Worm (Caenorhabditis elegans) whole organism, mixed stage, embryonic: Measurements from ENCODE around the gene nep-6.

ENCODE experiments used
- M03D4.4 ChIP-seq: sonication (generic microtip); optimal IDR thresholded peaks from 2 replicates; lab custom pipeline; 2017; ENCODE audit warnings: mild to moderate bottlenecking, missing genetic modification characterization, missing compliant biosample characterization
- bed-3 ChIP-seq: fragments of 200-800 bp; sonication (Bioruptor generic); optimal IDR thresholded peaks from 3 replicates; lab custom pipeline; 2018; ENCODE audit warnings: mild to moderate bottlenecking, missing genetic modification characterization, moderate library complexity, missing compliant biosample characterization
- ceh-43 ChIP-seq: fragments of 200-800 bp; sonication (Bioruptor generic); optimal IDR thresholded peaks from 2 replicates; lab custom pipeline; 2018; ENCODE audit warnings: mild to moderate bottlenecking, missing genetic modification characterization, moderate library complexity, missing compliant biosample characterization
- ceh-83 ChIP-seq: fragments of 200-800 bp; sonication (Bioruptor generic); optimal IDR thresholded peaks from 2 replicates; lab custom pipeline; 2018; ENCODE audit warnings: mild to moderate bottlenecking, missing genetic modification characterization, missing compliant biosample characterization
- ces-1 ChIP-seq: fragments of 150-350 bp; optimal IDR thresholded peaks from 2 replicates; lab custom pipeline; 2014; ENCODE audit warnings: missing biosample characterization, missing genetic modification reagents, missing genetic modification characterization
- cnd-1 ChIP-seq: fragments of 200-800 bp; sonication (Bioruptor generic); optimal IDR thresholded peaks from 2 replicates; lab custom pipeline; 2018; ENCODE audit warnings: mild to moderate bottlenecking, missing genetic modification characterization, missing compliant biosample characterization
- drap-1 ChIP-seq: fragments of 200-800 bp; sonication (Bioruptor generic); optimal IDR thresholded peaks from 3 replicates; lab custom pipeline; 2018; ENCODE audit warnings: mild to moderate bottlenecking, missing genetic modification characterization, missing compliant biosample characterization
- elt-1 ChIP-seq: sonication (generic microtip); optimal IDR thresholded peaks from 2 replicates; lab custom pipeline; 2017; ENCODE audit warnings: missing genetic modification characterization, mild to moderate bottlenecking, missing compliant biosample characterization, antibody characterized with exemption, moderate library complexity, borderline replicate concordance; ENCODE audit not compliant: insufficient read depth
- elt-3 ChIP-seq: fragments of 150-350 bp; optimal IDR thresholded peaks from 2 replicates; lab custom pipeline; 2014; ENCODE audit warnings: missing biosample characterization, missing genetic modification characterization
- flh-1 ChIP-seq: fragments of 200-800 bp; sonication (Bioruptor generic); optimal IDR thresholded peaks from 2 replicates; lab custom pipeline; 2018; ENCODE audit warnings: mild to moderate bottlenecking, missing genetic modification characterization, moderate library complexity, missing compliant biosample characterization
- ham-2 ChIP-seq: fragments of 200-800 bp; sonication (Bioruptor generic); optimal IDR thresholded peaks from 2 replicates; lab custom pipeline; 2018; ENCODE audit warnings: mild to moderate bottlenecking, missing genetic modification characterization, missing compliant biosample characterization
- hlh-1 ChIP-seq: fragments of 150-350 bp; optimal IDR thresholded peaks from 2 replicates; lab custom pipeline; 2014; ENCODE audit warnings: missing biosample characterization, missing genetic modification reagents, missing genetic modification characterization
- lin-32 ChIP-seq: fragments of 200-800 bp; sonication (Bioruptor generic); optimal IDR thresholded peaks from 2 replicates; lab custom pipeline; 2018; ENCODE audit warnings: mild to moderate bottlenecking, missing genetic modification characterization, missing compliant biosample characterization
- mab-5 ChIP-seq: fragments of 150-350 bp; optimal IDR thresholded peaks from 2 replicates; lab custom pipeline; 2014; ENCODE audit warnings: missing biosample characterization, missing genetic modification characterization
- nhr-12 ChIP-seq: fragments of 150-350 bp; optimal IDR thresholded peaks from 2 replicates; lab custom pipeline; 2014; ENCODE audit warnings: missing biosample characterization, missing genetic modification characterization
- nhr-2 ChIP-seq: fragments of 150-350 bp; optimal IDR thresholded peaks from 2 replicates; lab custom pipeline; 2014; ENCODE audit warnings: missing biosample characterization, missing genetic modification characterization
- nhr-237 ChIP-seq: fragments of 150-350 bp; optimal IDR thresholded peaks from 2 replicates; lab custom pipeline; 2014; ENCODE audit warnings: missing biosample characterization, missing genetic modification characterization
- nhr-28 ChIP-seq: fragments of 150-350 bp; optimal IDR thresholded peaks from 2 replicates; lab custom pipeline; 2014; ENCODE audit warnings: missing biosample characterization, missing genetic modification characterization
- nhr-76 ChIP-seq: sonication (generic microtip); optimal IDR thresholded peaks from 2 replicates; lab custom pipeline; 2017; ENCODE audit warnings: missing biosample characterization, missing genetic modification characterization
- pha-4 ChIP-seq: fragments of 150-350 bp; optimal IDR thresholded peaks from 2 replicates; lab custom pipeline; 2018; ENCODE audit warnings: missing biosample characterization, missing genetic modification reagents, missing genetic modification characterization
- sem-2 ChIP-seq: fragments of 200-800 bp; sonication (Bioruptor generic); optimal IDR thresholded peaks from 2 replicates; lab custom pipeline; 2018; ENCODE audit warnings: mild to moderate bottlenecking, missing genetic modification characterization, missing compliant biosample characterization
- snpc-4 ChIP-seq: fragments of 150-350 bp; optimal IDR thresholded peaks from 2 replicates; lab custom pipeline; 2014; ENCODE audit warnings: missing biosample characterization, missing genetic modification characterization
- sptf-1 ChIP-seq: sonication (generic microtip); optimal IDR thresholded peaks from 2 replicates; lab custom pipeline; 2017; ENCODE audit warnings: mild to moderate bottlenecking, missing genetic modification characterization, moderate library complexity, missing compliant biosample characterization
- tbx-8 ChIP-seq: fragments of 200-800 bp; sonication (Bioruptor generic); optimal IDR thresholded peaks from 2 replicates; lab custom pipeline; 2018; ENCODE audit warnings: mild to moderate bottlenecking, missing genetic modification characterization, moderate library complexity, missing compliant biosample characterization
- unc-120 ChIP-seq: sonication (generic microtip); optimal IDR thresholded peaks from 2 replicates; lab custom pipeline; 2017; ENCODE audit warnings: missing genetic modification characterization, missing compliant biosample characterization; ENCODE audit not compliant: poor library complexity, severe bottlenecking
- unc-39 ChIP-seq: fragments of 150-350 bp; optimal IDR thresholded peaks from 2 replicates; lab custom pipeline; 2014; ENCODE audit warnings: missing biosample characterization, missing genetic modification characterization
- unc-62 ChIP-seq: fragments of 150-350 bp; optimal IDR thresholded peaks from 2 replicates; lab custom pipeline; 2014; ENCODE audit warnings: missing biosample characterization, missing genetic modification reagents, missing genetic modification characterization
- zip-8 ChIP-seq: fragments of 150-350 bp; optimal IDR thresholded peaks from 2 replicates; lab custom pipeline; 2014; ENCODE audit warnings: missing biosample characterization, missing genetic modification characterization
- ztf-11 ChIP-seq: fragments of 150-350 bp; optimal IDR thresholded peaks from 2 replicates; lab custom pipeline; 2014; ENCODE audit warnings: missing biosample characterization, missing genetic modification characterization

nep-6 gene

ce11 chrII:3374779-3375178, 41.8 kb upstream of the nep-6 start, which contains the start of gene bath-10:
Gene bath-10 (plus strand): TSS chrII:3375079.
- TF ChIP-seq cnd-1 (tag; lab: Kevin White, UChicago): no peak
- peak; percentile 22 for TF ChIP-seq nhr-2 (tag; lab: Kevin White, UChicago)

- TF ChIP-seq lin-32: no peak
- no peak for TF ChIP-seq flh-1
- no peak for TF ChIP-seq ceh-43
- no peak for TF ChIP-seq sptf-1 (tag; lab: Kevin White, UChicago)
- no peak for TF ChIP-seq unc-62
- TF ChIP-seq drap-1 (GFP tag; lab: Kevin White, UChicago): no peak
- TF ChIP-seq cnd-1 (tag; lab: Kevin White, UChicago): no peak
- TF ChIP-seq hlh-1 (tag; lab: Kevin White, UChicago): no peak
- no peak for TF ChIP-seq zip-8
- TF ChIP-seq tbx-8 (GFP tag; lab: Kevin White, UChicago): no peak
- no peak for TF ChIP-seq sem-2 (GFP tag; lab: Kevin White, UChicago)
These were observed 41.3 kb upstream of the nep-6 start for ce11 chrII:3375302-3375701.

ce11 chrII:3376789-3377188, 39.8 kb upstream of the nep-6 start, which contains the start of gene bath-9:
Gene bath-9 (plus strand): TSS chrII:3377089.
- no peak for TF ChIP-seq ceh-43
- TF ChIP-seq nhr-2 (tag; lab: Kevin White, UChicago): peak; percentile 8

ce11 chrII:3378275-3378674, 38.4 kb upstream of the nep-6 start, which contains the start of gene Y49F6C.2:
Gene Y49F6C.2 (plus strand): TSS chrII:3378575.
- TF ChIP-seq M03D4.4 (no peak), ztf-11 (tag; lab: Kevin White, UChicago) (no peak), flh-1 (no peak), pha-4 (tag; lab: Kevin White, UChicago) (no peak), ham-2 (no peak), ces-1 (GFP tag; lab: Kevin White, UChicago) (no peak), lin-32 (no peak), ceh-83 (no peak), nhr-76 (tag; lab: Kevin White, UChicago) (no peak), nhr-237 (tag; lab: Kevin White, UChicago) (no peak), mab-5 (no peak), bed-3 (no peak)
- TF ChIP-seq, all 35 proteins: peak for 0

- no peak for TF ChIP-seq zip-8
- no peak for TF ChIP-seq M03D4.4
- TF ChIP-seq nhr-28 (tag; lab: Kevin White, UChicago): no peak
- no peak for TF ChIP-seq flh-1
- TF ChIP-seq elt-1 (tag; lab: Kevin White, UChicago): no peak
- no peak for TF ChIP-seq sem-2 (GFP tag; lab: Kevin White, UChicago)
- TF ChIP-seq mab-5: no peak
- TF ChIP-seq unc-39 (tag; lab: Kevin White, UChicago): no peak
- no peak for TF ChIP-seq nhr-12 (tag; lab: Kevin White, UChicago)
- no peak for TF ChIP-seq ces-1 (GFP tag; lab: Kevin White, UChicago)
- no peak for TF ChIP-seq pha-4 (tag; lab: Kevin White, UChicago)
- TF ChIP-seq nhr-2 (tag; lab: Kevin White, UChicago): no peak
- no peak for TF ChIP-seq snpc-4 (tag; lab: Kevin White, UChicago)
- TF ChIP-seq unc-62: no peak
- TF ChIP-seq ham-2: no peak
- no peak for TF ChIP-seq hlh-1 (tag; lab: Kevin White, UChicago)
- TF ChIP-seq ztf-11 (tag; lab: Kevin White, UChicago): no peak
These were observed 35.1 kb upstream of the nep-6 start, which contains the start of gene T06D4.1 for ce11 chrII:3381510-3381909. Gene T06D4.1 (plus strand): TSS chrII:3381830.

- no peak for TF ChIP-seq bed-3
- TF ChIP-seq flh-1: no peak
- TF ChIP-seq ztf-11 (tag; lab: Kevin White, UChicago): no peak
- no peak for TF ChIP-seq drap-1 (GFP tag; lab: Kevin White, UChicago)
- TF ChIP-seq tbx-8 (GFP tag; lab: Kevin White, UChicago): no peak
- TF ChIP-seq elt-3 (tag; lab: Kevin White, UChicago): no peak
- TF ChIP-seq unc-62: no peak
- no peak for TF ChIP-seq ceh-83
- TF ChIP-seq nhr-12 (tag; lab: Kevin White, UChicago): no peak
- TF ChIP-seq M03D4.4: no peak
- TF ChIP-seq unc-39 (tag; lab: Kevin White, UChicago): no peak
- TF ChIP-seq ceh-43: no peak
- no peak for TF ChIP-seq hlh-1 (tag; lab: Kevin White, UChicago)
- TF ChIP-seq unc-120 (tag; lab: Kevin White, UChicago): no peak
- TF ChIP-seq nhr-76 (tag; lab: Kevin White, UChicago): no peak
- no peak for TF ChIP-seq lin-32
- TF ChIP-seq, all 35 proteins: peak for 0
These were observed 33.5 kb upstream of the nep-6 start for ce11 chrII:3383116-3383515.
